Fruit fly (Drosophila melanogaster) whole organism, embryonic: Measurements from ENCODE around the gene puc.

Experiments used
- Atf6 ChIP-seq: fragments of 200-800 bp; sonication (Bioruptor generic); IDR thresholded peaks from 2 replicates; pipeline ENCODE4 v1.3.6; 2022; ENCODE audit warnings: missing biosample characterization, missing genetic modification characterization
- Blimp-1 ChIP-seq: fragments of 200-800 bp; sonication (Bioruptor generic); optimal IDR thresholded peaks from 3 replicates; lab custom pipeline; 2018; ENCODE audit warnings: missing biosample characterization, missing genetic modification characterization, mild to moderate bottlenecking, moderate library complexity, missing genetic modification reagents
- Bteb2 ChIP-seq: fragments of 200-800 bp; sonication (Bioruptor generic); optimal IDR thresholded peaks from 2 replicates; lab custom pipeline; 2016; ENCODE audit warnings: missing biosample characterization, missing genetic modification characterization
- CG10543 ChIP-seq: fragments of 200-800 bp; sonication (Bioruptor generic); optimal IDR thresholded peaks from 3 replicates; lab custom pipeline; 2017; ENCODE audit warnings: missing biosample characterization, mild to moderate bottlenecking, missing genetic modification characterization, moderate library complexity
- CG11085 ChIP-seq: fragments of 200-800 bp; sonication (Bioruptor generic); IDR thresholded peaks from 2 replicates; pipeline ENCODE4 v1.3.6; 2022; ENCODE audit warnings: missing biosample characterization, missing genetic modification characterization
- CG11456 ChIP-seq: fragments of 200-800 bp; sonication (Bioruptor generic); IDR thresholded peaks from 3 replicates; pipeline ENCODE4 v1.3.6; 2022; ENCODE audit warnings: missing biosample characterization, missing genetic modification characterization
- CG11695 ChIP-seq: fragments of 200-800 bp; sonication (Bioruptor generic); IDR thresholded peaks from 3 replicates; pipeline ENCODE4 v1.3.6; 2022; ENCODE audit warnings: missing biosample characterization, missing genetic modification characterization
- CG12942 ChIP-seq: fragments of 200-800 bp; sonication (Bioruptor generic); optimal IDR thresholded peaks from 3 replicates; lab custom pipeline; 2016; ENCODE audit warnings: missing biosample characterization, missing genetic modification characterization
- CG13296 ChIP-seq: fragments of 200-800 bp; sonication (Bioruptor generic); optimal IDR thresholded peaks from 3 replicates; lab custom pipeline; 2018; ENCODE audit warnings: missing biosample characterization, mild to moderate bottlenecking, missing genetic modification characterization
- CG15011 ChIP-seq: fragments of 200-800 bp; sonication (Bioruptor generic); optimal IDR thresholded peaks from 3 replicates; lab custom pipeline; 2018; ENCODE audit warnings: missing biosample characterization, mild to moderate bottlenecking, missing genetic modification characterization
- CG17328 ChIP-seq: fragments of 200-800 bp; sonication (Bioruptor generic); IDR thresholded peaks from 2 replicates; pipeline ENCODE4 v1.3.6; 2022; ENCODE audit warnings: missing biosample characterization, missing genetic modification characterization
- CG17385 ChIP-seq: fragments of 200-800 bp; sonication (Bioruptor generic); optimal IDR thresholded peaks from 3 replicates; lab custom pipeline; 2018; ENCODE audit warnings: missing biosample characterization, mild to moderate bottlenecking, missing genetic modification characterization
- CG18262 ChIP-seq: fragments of 200-800 bp; optimal IDR thresholded peaks from 3 replicates; lab custom pipeline; 2019; ENCODE audit warnings: missing biosample characterization, mild to moderate bottlenecking, missing genetic modification characterization, moderate library complexity
- CG1832 ChIP-seq: fragments of 200-800 bp; sonication (Bioruptor generic); optimal IDR thresholded peaks from 2 replicates; lab custom pipeline; 2017; ENCODE audit warnings: missing biosample characterization, mild to moderate bottlenecking, missing genetic modification characterization, inconsistent platforms
- CG31224 ChIP-seq: fragments of 200-800 bp; sonication (Bioruptor generic); IDR thresholded peaks from 2 replicates; pipeline ENCODE4 v1.3.6; 2022; ENCODE audit warnings: missing biosample characterization, missing genetic modification characterization
- CG3163 ChIP-seq: fragments of 200-800 bp; sonication (Bioruptor generic); optimal IDR thresholded peaks from 3 replicates; lab custom pipeline; 2016; ENCODE audit warnings: missing biosample characterization, missing genetic modification characterization
- CG3726 ChIP-seq: fragments of 200-800 bp; sonication (Bioruptor generic); IDR thresholded peaks from 3 replicates; pipeline ENCODE4, ENCODE4 v1.3.6; 2022; ENCODE audit warnings: missing biosample characterization, missing genetic modification characterization
- CG3847 ChIP-seq: fragments of 200-800 bp; sonication (Bioruptor generic); IDR thresholded peaks from 2 replicates; pipeline ENCODE4 v1.3.6; 2022; ENCODE audit warnings: missing biosample characterization, missing genetic modification characterization
- CG4617 ChIP-seq: fragments of 200-800 bp; sonication (Bioruptor generic); optimal IDR thresholded peaks from 3 replicates; lab custom pipeline; 2016; ENCODE audit warnings: missing biosample characterization, missing genetic modification characterization, borderline replicate concordance
- CG8944 ChIP-seq: fragments of 200-800 bp; sonication (Bioruptor generic); optimal IDR thresholded peaks from 3 replicates; lab custom pipeline; 2016; ENCODE audit warnings: missing biosample characterization, missing genetic modification characterization
- CG9817 ChIP-seq: fragments of 200-800 bp; sonication (Bioruptor generic); optimal IDR thresholded peaks from 2 replicates; lab custom pipeline; 2018; ENCODE audit warnings: missing biosample characterization, mild to moderate bottlenecking, missing genetic modification characterization, moderate library complexity
- CG9932 ChIP-seq: fragments of 200-800 bp; sonication (Bioruptor generic); IDR thresholded peaks from 2 replicates; pipeline ENCODE4 v1.3.6; 2022; ENCODE audit warnings: missing biosample characterization, missing genetic modification characterization
- Dip2 ChIP-seq: fragments of 200-800 bp; sonication (Bioruptor generic); IDR thresholded peaks from 2 replicates; pipeline ENCODE4 v1.3.6; 2022; ENCODE audit warnings: missing biosample characterization, missing genetic modification characterization
- Dref ChIP-seq: fragments of 200-800 bp; sonication (Bioruptor generic); IDR thresholded peaks from 2 replicates; pipeline ENCODE4 v1.3.6; 2022; ENCODE audit warnings: missing biosample characterization, missing genetic modification characterization
- Ets65A ChIP-seq: fragments of 200-800 bp; sonication (Bioruptor generic); peaks from one replicate; lab custom pipeline; 2016; ENCODE audit warnings: missing biosample characterization, missing genetic modification characterization
- Gug ChIP-seq: fragments of 200-800 bp; sonication (Bioruptor generic); IDR thresholded peaks from 4 replicates; pipeline ENCODE4 v1.3.6; 2022; ENCODE audit warnings: missing biosample characterization, missing genetic modification characterization
- Lim3 ChIP-seq: fragments of 200-800 bp; sonication (Bioruptor generic); IDR thresholded peaks from 2 replicates; pipeline ENCODE4 v1.3.6; 2022; ENCODE audit warnings: missing biosample characterization, missing genetic modification characterization
- MESR4 ChIP-seq: fragments of 200-800 bp; sonication (Bioruptor generic); optimal IDR thresholded peaks from 2 replicates; lab custom pipeline; 2018; ENCODE audit warnings: missing biosample characterization, mild to moderate bottlenecking, missing genetic modification characterization, moderate library complexity
- Mrtf ChIP-seq: fragments of 200-800 bp; sonication (Bioruptor generic); IDR thresholded peaks from 3 replicates; pipeline ENCODE4 v1.3.6; 2022; ENCODE audit warnings: missing biosample characterization, missing genetic modification characterization
- Opbp ChIP-seq: fragments of 200-800 bp; sonication (Bioruptor generic); IDR thresholded peaks from 3 replicates; pipeline ENCODE4 v1.3.6; 2022; ENCODE audit warnings: missing biosample characterization, missing genetic modification characterization; ENCODE audit not compliant: partially characterized antibody
- Pdp1 ChIP-seq, 2 experiments: fragments of 200-800 bp; sonication (Bioruptor generic); optimal IDR thresholded peaks; 3 replicates each; lab custom pipeline; 2016; ENCODE audit warnings: missing biosample characterization in 2 of 2, missing genetic modification characterization in 2 of 2, mild to moderate bottlenecking in 1 of 2, moderate library complexity in 1 of 2
- Ssrp ChIP-seq: fragments of 200-800 bp; sonication (Bioruptor generic); optimal IDR thresholded peaks from 2 replicates; lab custom pipeline; 2018; ENCODE audit warnings: missing biosample characterization, mild to moderate bottlenecking, missing genetic modification characterization, moderate library complexity
- TFAM ChIP-seq: fragments of 200-800 bp; sonication (Bioruptor generic); optimal IDR thresholded peaks from 2 replicates; lab custom pipeline; 2017; ENCODE audit warnings: missing biosample characterization, missing genetic modification characterization, inconsistent platforms
- Vsx1 ChIP-seq: fragments of 200-800 bp; sonication (Bioruptor generic); optimal IDR thresholded peaks from 2 replicates; lab custom pipeline; 2017; ENCODE audit warnings: missing biosample characterization, mild to moderate bottlenecking, missing genetic modification characterization, missing genetic modification reagents
- ara ChIP-seq: fragments of 200-800 bp; sonication (Bioruptor generic); IDR thresholded peaks from 2 replicates; pipeline ENCODE4 v1.3.6; 2022; ENCODE audit warnings: missing biosample characterization, missing genetic modification characterization
- dmrt99B ChIP-seq: fragments of 200-800 bp; sonication (Bioruptor generic); optimal IDR thresholded peaks from 2 replicates; lab custom pipeline; 2018; ENCODE audit warnings: missing biosample characterization, mild to moderate bottlenecking, missing genetic modification characterization, moderate library complexity
- fd64A ChIP-seq: fragments of 200-800 bp; sonication (Bioruptor generic); optimal IDR thresholded peaks from 3 replicates; lab custom pipeline; 2018; ENCODE audit warnings: missing biosample characterization, mild to moderate bottlenecking, missing genetic modification characterization
- lab ChIP-seq: fragments of 200-800 bp; sonication (Bioruptor generic); optimal IDR thresholded peaks from 3 replicates; lab custom pipeline; 2017; ENCODE audit warnings: missing biosample characterization, missing genetic modification characterization, mild to moderate bottlenecking, moderate library complexity, missing genetic modification reagents
- mirr ChIP-seq: fragments of 200-800 bp; sonication (Bioruptor generic); optimal IDR thresholded peaks from 3 replicates; lab custom pipeline; 2018; ENCODE audit warnings: missing biosample characterization, mild to moderate bottlenecking, missing genetic modification characterization
- nerfin-1 ChIP-seq: fragments of 200-800 bp; sonication (Bioruptor generic); optimal IDR thresholded peaks from 3 replicates; lab custom pipeline; 2019; ENCODE audit warnings: missing biosample characterization, mild to moderate bottlenecking, missing genetic modification characterization, moderate library complexity
- org-1 ChIP-seq: fragments of 200-800 bp; sonication (Bioruptor generic); optimal IDR thresholded peaks from 2 replicates; lab custom pipeline; 2017; ENCODE audit warnings: missing biosample characterization, missing genetic modification characterization
- peb ChIP-seq: fragments of 200-800 bp; sonication (Bioruptor generic); IDR thresholded peaks from 2 replicates; pipeline ENCODE4 v1.3.6; 2022; ENCODE audit warnings: missing biosample characterization, missing genetic modification characterization
- pita ChIP-seq: fragments of 200-800 bp; sonication (Bioruptor generic); optimal IDR thresholded peaks from 2 replicates; lab custom pipeline; 2017; ENCODE audit warnings: missing biosample characterization, mild to moderate bottlenecking, missing genetic modification characterization
- ro ChIP-seq: fragments of 200-800 bp; sonication (Bioruptor generic); IDR thresholded peaks from 2 replicates; pipeline ENCODE4 v1.3.6; 2022; ENCODE audit warnings: missing biosample characterization, missing genetic modification characterization
- slp2 ChIP-seq: fragments of 200-800 bp; sonication (Bioruptor generic); optimal IDR thresholded peaks from 2 replicates; lab custom pipeline; 2016; ENCODE audit warnings: missing biosample characterization, missing genetic modification characterization
- toy ChIP-seq: fragments of 200-800 bp; sonication (Bioruptor generic); IDR thresholded peaks from 2 replicates; pipeline ENCODE4 v1.3.6; 2022; ENCODE audit warnings: missing biosample characterization, missing genetic modification characterization
- trh ChIP-seq: fragments of 200-800 bp; sonication (Bioruptor generic); optimal IDR thresholded peaks from 2 replicates; lab custom pipeline; 2016; ENCODE audit warnings: missing biosample characterization, missing genetic modification characterization
- wdn ChIP-seq: fragments of 200-800 bp; sonication (Bioruptor generic); IDR thresholded peaks from 2 replicates; pipeline ENCODE4 v1.3.6; 2022; ENCODE audit warnings: missing biosample characterization, missing genetic modification characterization
- wek ChIP-seq: fragments of 200-800 bp; sonication (Bioruptor generic); optimal IDR thresholded peaks from 3 replicates; lab custom pipeline; 2018; ENCODE audit warnings: missing biosample characterization, mild to moderate bottlenecking, missing genetic modification characterization, moderate library complexity

The puc gene

DNA sequence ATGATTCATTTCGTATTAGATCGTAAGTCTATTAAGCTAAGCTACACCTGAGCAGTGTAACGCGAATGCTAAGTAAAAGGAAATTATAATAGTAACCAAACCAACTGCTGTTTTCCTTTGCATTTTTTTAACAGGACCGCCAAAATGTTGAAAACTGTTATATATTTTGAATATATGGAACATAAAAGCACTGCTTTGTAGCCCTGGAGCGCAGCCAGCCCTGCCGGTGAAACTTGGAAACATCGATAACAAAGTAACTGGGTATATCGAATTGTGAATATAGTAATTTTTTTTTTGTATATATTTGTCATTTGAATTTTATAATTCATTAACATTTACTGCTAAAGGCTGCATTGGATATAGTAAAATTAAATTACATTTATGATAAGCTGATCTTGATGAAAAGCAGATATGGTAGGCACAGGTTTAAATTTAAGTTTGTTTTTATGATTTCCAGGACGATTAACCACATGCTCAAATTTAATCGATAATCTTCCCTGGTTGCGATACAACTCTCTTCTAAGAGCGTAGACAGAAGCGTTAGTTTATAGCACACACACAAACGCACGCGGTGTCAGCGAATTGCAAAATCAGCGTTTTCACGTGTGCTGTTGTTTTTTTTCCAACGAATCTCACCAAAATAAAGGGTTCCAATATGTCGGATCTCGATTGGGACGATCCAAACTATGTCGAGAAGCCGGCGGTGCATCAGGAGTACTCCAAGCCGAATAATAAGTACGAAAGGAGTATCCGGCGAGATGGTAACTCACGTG is 17.3 kb downstream of the puc start, which contains the start of gene CG7878 (continued):
- TF ChIP-seq lab (GFP tag; lab: Kevin White, UChicago) (peak; percentile 71), CG17328 (GFP tag; lab: Robert Waterston, UW) (peak; percentile 37; the same call in 1 of the 2 replicates), Blimp-1 (peak; percentile 22), Lim3 (GFP tag; lab: Robert Waterston, UW) (no peak), Mrtf (GFP tag; lab: Robert Waterston, UW) (no peak), CG11085 (GFP tag; lab: Robert Waterston, UW) (0 out of 2 replicates have a peak, but pooled peaks have one; percentile 35), nerfin-1 (tag; lab: Kevin White, UChicago) (no peak), MESR4 (GFP tag; lab: Kevin White, UChicago) (no peak), CG8944 (GFP tag; lab: Kevin White, UChicago) (peak; percentile 51), CG12942 (no peak), CG18262 (tag; lab: Kevin White, UChicago) (peak; percentile 36), CG31224 (GFP tag; lab: Robert Waterston, UW) (0 out of 2 replicates have a peak, but pooled peaks have one; percentile 7), Gug (GFP tag; lab: Robert Waterston, UW) (peak; percentile 68; the same call in 1 of the 4 replicates), dmrt99B (tag; lab: Kevin White, UChicago) (peak; percentile 29), TFAM (no peak), ro (GFP tag; lab: Robert Waterston, UW) (no peak), mirr (GFP tag; lab: Kevin White, UChicago) (peak; percentile 2), fd64A (GFP tag; lab: Kevin White, UChicago) (no peak), CG4617 (GFP tag; lab: Kevin White, UChicago) (peak; percentile 42), toy (GFP tag; lab: Robert Waterston, UW) (no peak), Pdp1 (GFP tag; optimal IDR thresholded peaks at IDR 0.05; lab: Kevin White, UChicago) (peak; percentile 59 to 68), CG3163 (GFP tag; lab: Kevin White, UChicago) (no peak), Ssrp (tag; lab: Kevin White, UChicago) (peak; percentile 34), Ets65A (peak; percentile 96), CG9932 (GFP tag; lab: Robert Waterston, UW) (peak; percentile 84), CG11695 (GFP tag; lab: Robert Waterston, UW) (0 out of 3 replicates have a peak, but pooled peaks have one; percentile 20), Bteb2 (peak; percentile 71), CG3726 (GFP tag; lab: Robert Waterston, UW) (no peak), CG17385 (peak; percentile 44), peb (GFP tag; lab: Robert Waterston, UW) (no peak), slp2 (peak; percentile 29), wdn (no peak), Dip2 (GFP tag; lab: Robert Waterston, UW) (no peak), CG3847 (peak; percentile 63), Vsx1 (GFP tag; lab: Kevin White, UChicago) (no peak), CG15011 (no peak), org-1 (GFP tag; lab: Kevin White, UChicago) (no peak), Dref (GFP tag; lab: Robert Waterston, UW) (peak; percentile 86), CG13296 (GFP tag; lab: Kevin White, UChicago) (peak; percentile 37), ara (GFP tag; lab: Robert Waterston, UW) (no peak), Opbp (GFP tag; lab: Robert Waterston, UW) (peak; percentile 46; the same call in 2 of the 3 replicates), wek (GFP tag; lab: Kevin White, UChicago) (no peak), pita (no peak), CG9817 (peak; percentile 62), CG11456 (GFP tag; lab: Robert Waterston, UW) (peak; percentile 76), Atf6 (GFP tag; lab: Robert Waterston, UW) (peak; percentile 48; the same call in 1 of the 2 replicates), trh (GFP tag; lab: Kevin White, UChicago) (no peak), CG1832 (GFP tag; lab: Kevin White, UChicago) (no peak), CG10543 (GFP tag; lab: Kevin White, UChicago) (peak; percentile 64)
